Fruit fly (Drosophila melanogaster) whole organism, embryonic: ENCODE results near the gene Prp16.

ENCODE experiments used
- BtbVII ChIP-seq: fragments of 200-800 bp; sonication (Bioruptor generic); optimal IDR thresholded peaks from 3 replicates; lab custom pipeline; 2017; ENCODE audit warnings: missing biosample characterization, mild to moderate bottlenecking, missing genetic modification characterization
- CG14050 ChIP-seq: fragments of 200-800 bp; sonication (Bioruptor generic); IDR thresholded peaks from 3 replicates; pipeline ENCODE4 v1.3.6; 2022; ENCODE audit warnings: missing biosample characterization, missing genetic modification characterization
- CG14710 ChIP-seq: fragments of 200-800 bp; sonication (Bioruptor generic); optimal IDR thresholded peaks from 3 replicates; lab custom pipeline; 2019; ENCODE audit warnings: missing biosample characterization, mild to moderate bottlenecking, missing genetic modification characterization, moderate library complexity
- CG15479 ChIP-seq: fragments of 200-800 bp; sonication (Bioruptor generic); optimal IDR thresholded peaks from 3 replicates; lab custom pipeline; 2019; ENCODE audit warnings: missing biosample characterization, mild to moderate bottlenecking, missing genetic modification characterization, moderate library complexity
- CG31365 ChIP-seq: fragments of 200-800 bp; sonication (Bioruptor generic); optimal IDR thresholded peaks from 2 replicates; lab custom pipeline; 2018; ENCODE audit warnings: missing biosample characterization, mild to moderate bottlenecking, missing genetic modification characterization
- CG31388 ChIP-seq: fragments of 200-800 bp; sonication (Bioruptor generic); optimal IDR thresholded peaks from 2 replicates; lab custom pipeline; 2016; ENCODE audit warnings: missing biosample characterization, missing genetic modification characterization
- CG33213 ChIP-seq: fragments of 200-800 bp; sonication (Bioruptor generic); optimal IDR thresholded peaks from 3 replicates; lab custom pipeline; 2016; ENCODE audit warnings: missing biosample characterization, missing genetic modification characterization
- CG3838 ChIP-seq: fragments of 200-800 bp; sonication (Bioruptor generic); optimal IDR thresholded peaks from 3 replicates; lab custom pipeline; 2016; ENCODE audit warnings: missing biosample characterization, missing genetic modification characterization
- CG3847 ChIP-seq: fragments of 200-800 bp; sonication (Bioruptor generic); IDR thresholded peaks from 2 replicates; pipeline ENCODE4 v1.3.6; 2022; ENCODE audit warnings: missing biosample characterization, missing genetic modification characterization
- CG4282 ChIP-seq: fragments of 200-800 bp; sonication (Bioruptor generic); optimal IDR thresholded peaks from 2 replicates; lab custom pipeline; 2016; ENCODE audit warnings: missing biosample characterization, missing genetic modification characterization
- CG6683 ChIP-seq: fragments of 200-800 bp; sonication (Bioruptor generic); optimal IDR thresholded peaks from 2 replicates; lab custom pipeline; 2017; ENCODE audit warnings: missing biosample characterization, mild to moderate bottlenecking, missing genetic modification characterization, missing genetic modification reagents
- CG7786 ChIP-seq: fragments of 200-800 bp; sonication (Bioruptor generic); optimal IDR thresholded peaks from 2 replicates; lab custom pipeline; 2016; ENCODE audit warnings: missing biosample characterization, missing genetic modification characterization
- CG8290 ChIP-seq, 3 experiments: fragments of 200-800 bp; sonication (Bioruptor generic); optimal IDR thresholded peaks; 2 replicates each; lab custom pipeline; 2016 to 2019; ENCODE audit warnings: missing biosample characterization in 3 of 3, missing genetic modification characterization in 3 of 3, mild to moderate bottlenecking in 2 of 3, moderate library complexity in 1 of 3
- CG9932 ChIP-seq: fragments of 200-800 bp; sonication (Bioruptor generic); IDR thresholded peaks from 2 replicates; pipeline ENCODE4 v1.3.6; 2022; ENCODE audit warnings: missing biosample characterization, missing genetic modification characterization
- CkIIα-i1 ChIP-seq: fragments of 200-800 bp; sonication (Bioruptor generic); IDR thresholded peaks from 2 replicates; pipeline ENCODE4 v1.3.6; 2022; ENCODE audit warnings: missing biosample characterization, missing genetic modification characterization
- Deaf1 ChIP-seq: fragments of 200-800 bp; optimal IDR thresholded peaks from 3 replicates; lab custom pipeline; 2019; ENCODE audit warnings: missing biosample characterization, mild to moderate bottlenecking, missing genetic modification characterization, moderate library complexity
- Dll ChIP-seq: fragments of 200-800 bp; sonication (Bioruptor generic); IDR thresholded peaks from 4 replicates; pipeline ENCODE4 v1.3.6; 2022; ENCODE audit warnings: missing biosample characterization, missing genetic modification characterization; ENCODE audit not compliant: partially characterized antibody
- Ets97D ChIP-seq: fragments of 200-800 bp; sonication (Bioruptor generic); optimal IDR thresholded peaks from 3 replicates; lab custom pipeline; 2016; ENCODE audit warnings: missing biosample characterization, missing genetic modification characterization
- H15 ChIP-seq: fragments of 200-800 bp; sonication (Bioruptor generic); IDR thresholded peaks from 3 replicates; pipeline ENCODE4 v1.3.6; 2022; ENCODE audit warnings: missing biosample characterization, missing genetic modification characterization
- HLH4C ChIP-seq: fragments of 200-800 bp; sonication (Bioruptor generic); IDR thresholded peaks from 3 replicates; pipeline ENCODE4 v1.3.6; 2022; ENCODE audit warnings: missing biosample characterization, missing genetic modification characterization; ENCODE audit not compliant: partially characterized antibody
- Lhr ChIP-seq: fragments of 200-800 bp; sonication (Bioruptor generic); optimal IDR thresholded peaks from 3 replicates; lab custom pipeline; 2017; ENCODE audit warnings: mild to moderate bottlenecking, missing biosample characterization, missing genetic modification reagents, missing genetic modification characterization
- MBD-R2 ChIP-seq: fragments of 200-800 bp; sonication (Bioruptor generic); IDR thresholded peaks from 2 replicates; pipeline ENCODE4 v1.3.6; 2022; ENCODE audit warnings: missing biosample characterization, missing genetic modification characterization
- NC2α ChIP-seq: fragments of 200-800 bp; sonication (Bioruptor generic); optimal IDR thresholded peaks from 2 replicates; lab custom pipeline; 2016; ENCODE audit warnings: missing biosample characterization, missing genetic modification characterization
- Oli ChIP-seq: fragments of 200-800 bp; sonication (Bioruptor generic); optimal IDR thresholded peaks from 2 replicates; lab custom pipeline; 2018; ENCODE audit warnings: missing biosample characterization, mild to moderate bottlenecking, missing genetic modification characterization, moderate library complexity
- Opbp ChIP-seq: fragments of 200-800 bp; sonication (Bioruptor generic); IDR thresholded peaks from 3 replicates; pipeline ENCODE4 v1.3.6; 2022; ENCODE audit warnings: missing biosample characterization, missing genetic modification characterization; ENCODE audit not compliant: partially characterized antibody
- Spps ChIP-seq: fragments of 200-800 bp; sonication (Bioruptor generic); optimal IDR thresholded peaks from 2 replicates; lab custom pipeline; 2018; ENCODE audit warnings: missing biosample characterization, mild to moderate bottlenecking, missing genetic modification characterization
- cg ChIP-seq: fragments of 200-800 bp; sonication (Bioruptor generic); optimal IDR thresholded peaks from 3 replicates; lab custom pipeline; 2019; ENCODE audit warnings: missing biosample characterization, mild to moderate bottlenecking, missing genetic modification characterization, moderate library complexity
- chinmo ChIP-seq: fragments of 200-800 bp; sonication (Bioruptor generic); IDR thresholded peaks from 4 replicates; pipeline ENCODE4 v1.3.6; 2022; ENCODE audit warnings: missing biosample characterization, missing genetic modification characterization; ENCODE audit not compliant: partially characterized antibody
- ci ChIP-seq: fragments of 200-800 bp; sonication (Bioruptor generic); IDR thresholded peaks from 3 replicates; pipeline ENCODE4 v1.3.6; 2022; ENCODE audit warnings: missing biosample characterization, missing genetic modification characterization
- crol ChIP-seq: fragments of 200-800 bp; sonication (Bioruptor generic); IDR thresholded peaks from 2 replicates; pipeline ENCODE4 v1.3.6; 2022; ENCODE audit warnings: missing biosample characterization, missing genetic modification characterization
- cwo ChIP-seq: fragments of 200-800 bp; sonication (Bioruptor generic); optimal IDR thresholded peaks from 3 replicates; lab custom pipeline; 2017; ENCODE audit warnings: missing biosample characterization, missing genetic modification characterization, mild to moderate bottlenecking, moderate library complexity, missing genetic modification reagents
- dan ChIP-seq: fragments of 200-800 bp; sonication (Bioruptor generic); IDR thresholded peaks from 2 replicates; pipeline ENCODE4 v1.3.6; 2022; ENCODE audit warnings: missing biosample characterization, missing genetic modification characterization
- dpn ChIP-seq, 2 experiments: fragments of 200-800 bp; sonication (Bioruptor generic); optimal IDR thresholded peaks; 3 replicates each; lab custom pipeline; 2016; ENCODE audit warnings: missing biosample characterization in 2 of 2, missing genetic modification characterization in 2 of 2
- emc ChIP-seq: fragments of 200-800 bp; sonication (Bioruptor generic); optimal IDR thresholded peaks from 2 replicates; lab custom pipeline; 2016; ENCODE audit warnings: missing biosample characterization, missing genetic modification characterization
- ems ChIP-seq: fragments of 200-800 bp; sonication (Bioruptor generic); optimal IDR thresholded peaks from 3 replicates; lab custom pipeline; 2016; ENCODE audit warnings: missing biosample characterization, missing genetic modification characterization
- fd96Cb ChIP-seq: fragments of 200-800 bp; sonication (Bioruptor generic); optimal IDR thresholded peaks from 2 replicates; lab custom pipeline; 2018; ENCODE audit warnings: missing biosample characterization, mild to moderate bottlenecking, missing genetic modification characterization, moderate library complexity
- ken ChIP-seq: fragments of 200-800 bp; sonication (Bioruptor generic); IDR thresholded peaks from 3 replicates; pipeline ENCODE4 v1.3.6; 2022; ENCODE audit warnings: missing biosample characterization, missing genetic modification characterization
- maf-S ChIP-seq: fragments of 200-800 bp; sonication (Bioruptor generic); optimal IDR thresholded peaks from 2 replicates; lab custom pipeline; 2016; ENCODE audit warnings: missing biosample characterization, missing genetic modification characterization
- nerfin-1 ChIP-seq: fragments of 200-800 bp; sonication (Bioruptor generic); optimal IDR thresholded peaks from 3 replicates; lab custom pipeline; 2019; ENCODE audit warnings: missing biosample characterization, mild to moderate bottlenecking, missing genetic modification characterization, moderate library complexity
- nom ChIP-seq: fragments of 200-800 bp; sonication (Bioruptor generic); optimal IDR thresholded peaks from 2 replicates; lab custom pipeline; 2017; ENCODE audit warnings: missing biosample characterization, missing genetic modification characterization, mild to moderate bottlenecking, moderate library complexity, missing genetic modification reagents
- pfk ChIP-seq: fragments of 200-800 bp; sonication (Bioruptor generic); optimal IDR thresholded peaks from 2 replicates; lab custom pipeline; 2018; ENCODE audit warnings: missing biosample characterization, mild to moderate bottlenecking, missing genetic modification characterization, moderate library complexity
- row ChIP-seq: fragments of 200-800 bp; sonication (Bioruptor generic); IDR thresholded peaks from 3 replicates; pipeline ENCODE4 v1.3.6; 2022; ENCODE audit warnings: missing biosample characterization, missing genetic modification characterization
- sens ChIP-seq: fragments of 200-800 bp; sonication (Bioruptor generic); peaks from one replicate; lab custom pipeline; 2016; ENCODE audit warnings: missing biosample characterization, missing genetic modification characterization
- so ChIP-seq: fragments of 200-800 bp; sonication (Bioruptor generic); IDR thresholded peaks from 3 replicates; pipeline ENCODE4 v1.3.6; 2022; ENCODE audit warnings: missing biosample characterization, missing genetic modification characterization
- trem ChIP-seq: fragments of 200-800 bp; optimal IDR thresholded peaks from 3 replicates; lab custom pipeline; 2019; ENCODE audit warnings: missing biosample characterization, mild to moderate bottlenecking, missing genetic modification characterization, moderate library complexity
- wek ChIP-seq: fragments of 200-800 bp; sonication (Bioruptor generic); optimal IDR thresholded peaks from 3 replicates; lab custom pipeline; 2018; ENCODE audit warnings: missing biosample characterization, mild to moderate bottlenecking, missing genetic modification characterization, moderate library complexity

The Prp16 gene

DNA sequence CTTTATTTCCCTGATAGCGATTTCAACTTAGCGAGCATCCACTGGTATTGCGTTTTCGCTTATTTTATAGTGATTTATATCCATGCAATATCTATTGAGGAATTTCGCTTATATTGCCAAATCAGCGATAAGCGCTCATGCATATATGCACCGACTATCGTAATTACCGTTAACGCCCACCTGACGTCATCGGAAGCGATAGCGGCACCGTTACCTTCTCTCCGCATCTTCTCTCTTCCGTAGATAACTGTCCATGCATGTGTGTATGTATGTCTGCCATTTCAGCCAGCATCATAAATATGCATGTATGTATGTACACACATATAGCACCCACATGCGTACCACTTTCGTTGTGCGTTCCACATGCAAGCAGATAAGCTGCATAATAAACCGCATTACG lies 20.0 kb downstream of the Prp16 start (continued):
- no peak for TF ChIP-seq so (GFP tag; lab: Robert Waterston, UW)
- TF ChIP-seq ken (GFP tag; lab: Robert Waterston, UW): no peak
- no peak for TF ChIP-seq HLH4C
- TF ChIP-seq CG31388: no peak
- TF ChIP-seq CG7786 (GFP tag; lab: Kevin White, UChicago): no peak
- no peak for TF ChIP-seq row (GFP tag; lab: Robert Waterston, UW)
- no peak for TF ChIP-seq Oli (tag; lab: Kevin White, UChicago)
- peak; percentile 12 for TF ChIP-seq cg (GFP tag; lab: Kevin White, UChicago)
- peak; percentile 88 for TF ChIP-seq CG15479 (GFP tag; lab: Kevin White, UChicago)
- no peak for TF ChIP-seq CG8290 (GFP tag; optimal IDR thresholded peaks at IDR 0.05; lab: Kevin White, UChicago)
- TF ChIP-seq CG8290 (tag; optimal IDR thresholded peaks at IDR 0.05; lab: Kevin White, UChicago): no peak
- no peak for TF ChIP-seq CG3838 (GFP tag; lab: Kevin White, UChicago)
- TF ChIP-seq CG6683: no peak
- no peak for TF ChIP-seq emc (GFP tag; lab: Kevin White, UChicago)
- no peak for TF ChIP-seq BtbVII (GFP tag; lab: Kevin White, UChicago)
- no peak for TF ChIP-seq CG31365 (tag; lab: Kevin White, UChicago)
- TF ChIP-seq Lhr (GFP tag; lab: Kevin White, UChicago): no peak
- no peak for TF ChIP-seq dpn (GFP tag; optimal IDR thresholded peaks at IDR 0.05; lab: Kevin White, UChicago)

DNA sequence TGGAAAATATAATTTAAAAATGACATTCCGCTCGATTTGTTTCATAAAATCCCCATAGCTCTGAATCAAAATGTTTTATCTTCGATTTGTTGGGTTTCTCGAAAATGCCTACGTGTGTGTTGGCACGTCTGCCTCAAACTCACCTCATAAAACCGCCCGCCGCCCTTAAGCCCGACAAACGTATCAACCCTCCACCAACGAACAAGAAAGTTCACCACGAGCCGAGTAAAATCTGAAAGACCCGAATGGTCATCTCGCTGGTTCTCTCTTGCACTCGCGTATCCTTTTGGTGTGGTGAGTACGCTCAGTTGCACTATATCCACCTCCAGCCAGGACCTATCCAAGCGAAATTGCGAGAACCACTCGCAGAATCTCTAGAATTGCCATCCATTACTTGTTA lies 20.8 kb downstream of the Prp16 start:
- TF ChIP-seq nom (GFP tag; lab: Kevin White, UChicago) (peak; percentile 38), ci (GFP tag; lab: Robert Waterston, UW) (0 out of 3 replicates have a peak, but pooled peaks have one; percentile 25), chinmo (GFP tag; lab: Robert Waterston, UW) (0 out of 4 replicates have a peak, but pooled peaks have one; percentile 37), ken (GFP tag; lab: Robert Waterston, UW) (no peak), Deaf1 (tag; lab: Kevin White, UChicago) (peak; percentile 91), CG4282 (no peak), nerfin-1 (peak; percentile 77), crol (GFP tag; lab: Robert Waterston, UW) (peak; percentile 94)

DNA sequence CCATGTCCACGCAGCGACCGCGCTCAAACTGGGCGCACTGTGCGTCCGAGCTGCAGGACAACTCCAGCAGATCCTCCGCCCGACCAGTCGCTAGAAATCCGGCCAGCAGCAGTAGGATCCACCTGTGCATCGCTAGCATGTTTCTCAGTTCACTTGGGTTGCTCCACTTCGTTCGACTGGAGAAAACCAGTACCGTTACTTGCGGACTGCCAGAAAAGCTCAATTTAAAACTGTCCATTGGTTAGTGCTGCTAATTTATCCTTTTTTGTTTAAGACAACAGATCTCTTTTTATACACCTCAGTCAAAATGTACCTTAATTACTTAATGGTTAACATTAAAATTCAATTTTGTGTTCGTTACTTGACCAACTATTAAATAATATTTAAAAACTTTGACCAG lies 24.5 kb downstream of the Prp16 start, which contains the start of gene CG11674:
Gene CG11674, minus strand, starts transcription at position 215 of the 400 bp plus-strand sequence.
- TF ChIP-seq sens (GFP tag; lab: Kevin White, UChicago) (no peak), CG14050 (GFP tag; lab: Robert Waterston, UW) (no peak), CG33213 (GFP tag; lab: Kevin White, UChicago) (no peak), H15 (GFP tag; lab: Robert Waterston, UW) (no peak), dpn (GFP tag; optimal IDR thresholded peaks at IDR 0.05; lab: Kevin White, UChicago) (no peak), NC2α (GFP tag; lab: Kevin White, UChicago) (no peak), wek (GFP tag; lab: Kevin White, UChicago) (no peak), cwo (GFP tag; lab: Kevin White, UChicago) (no peak)

DNA sequence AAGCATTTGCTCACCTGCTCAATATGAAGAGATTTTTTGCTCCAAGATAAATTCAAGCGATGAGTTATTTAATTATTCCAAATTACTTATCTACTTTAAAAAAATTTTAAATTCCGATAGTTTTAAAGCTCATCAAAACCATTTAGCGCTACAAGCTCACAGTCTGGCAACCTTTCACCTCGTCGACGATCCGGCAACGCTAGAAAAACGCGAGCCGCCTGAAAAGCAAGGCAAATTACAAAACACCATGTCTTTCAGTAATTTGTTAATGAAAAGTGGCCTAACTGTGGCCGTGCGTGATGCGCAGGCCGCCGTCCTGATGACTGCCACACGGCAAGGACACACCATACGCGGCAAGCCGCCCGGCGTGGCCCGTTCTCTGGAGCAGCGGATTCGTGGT lies 24.9 kb downstream of the Prp16 start, which contains the start of gene mRpL38:
Gene mRpL38, plus strand, starts transcription at position 197 of the 400 bp plus-strand sequence.
- no peak for TF ChIP-seq CG9932 (GFP tag; lab: Robert Waterston, UW)
- TF ChIP-seq MBD-R2: peak; percentile 74
- peak; percentile 0 for TF ChIP-seq CG14710 (tag; lab: Kevin White, UChicago)
- TF ChIP-seq CG3847 (GFP tag; lab: Robert Waterston, UW): peak; percentile 29; the same call in 1 of the 2 replicates
- TF ChIP-seq chinmo (GFP tag; lab: Robert Waterston, UW): 0 out of 4 replicates have a peak, but pooled peaks have one; percentile 9
- no peak for TF ChIP-seq fd96Cb (tag; lab: Kevin White, UChicago)
- 0 out of 4 replicates have a peak, but pooled peaks have one; percentile 27 for TF ChIP-seq Dll
- TF ChIP-seq Ets97D (GFP tag; lab: Kevin White, UChicago): peak; percentile 18
- TF ChIP-seq trem: peak; percentile 36
- no peak for TF ChIP-seq maf-S (GFP tag; lab: Kevin White, UChicago)
- TF ChIP-seq dan (GFP tag; lab: Robert Waterston, UW): no peak
- no peak for TF ChIP-seq pfk (GFP tag; lab: Kevin White, UChicago)
- TF ChIP-seq Spps (tag; lab: Kevin White, UChicago): no peak
- TF ChIP-seq CkIIα-i1 (GFP tag; lab: Robert Waterston, UW): no peak
- no peak for TF ChIP-seq ems (GFP tag; lab: Kevin White, UChicago)
- TF ChIP-seq Opbp (GFP tag; lab: Robert Waterston, UW): peak; percentile 30; the same call in 1 of the 3 replicates
